Fruit fly (Drosophila melanogaster): ENCODE data around the gene Pop4.

DNA sequence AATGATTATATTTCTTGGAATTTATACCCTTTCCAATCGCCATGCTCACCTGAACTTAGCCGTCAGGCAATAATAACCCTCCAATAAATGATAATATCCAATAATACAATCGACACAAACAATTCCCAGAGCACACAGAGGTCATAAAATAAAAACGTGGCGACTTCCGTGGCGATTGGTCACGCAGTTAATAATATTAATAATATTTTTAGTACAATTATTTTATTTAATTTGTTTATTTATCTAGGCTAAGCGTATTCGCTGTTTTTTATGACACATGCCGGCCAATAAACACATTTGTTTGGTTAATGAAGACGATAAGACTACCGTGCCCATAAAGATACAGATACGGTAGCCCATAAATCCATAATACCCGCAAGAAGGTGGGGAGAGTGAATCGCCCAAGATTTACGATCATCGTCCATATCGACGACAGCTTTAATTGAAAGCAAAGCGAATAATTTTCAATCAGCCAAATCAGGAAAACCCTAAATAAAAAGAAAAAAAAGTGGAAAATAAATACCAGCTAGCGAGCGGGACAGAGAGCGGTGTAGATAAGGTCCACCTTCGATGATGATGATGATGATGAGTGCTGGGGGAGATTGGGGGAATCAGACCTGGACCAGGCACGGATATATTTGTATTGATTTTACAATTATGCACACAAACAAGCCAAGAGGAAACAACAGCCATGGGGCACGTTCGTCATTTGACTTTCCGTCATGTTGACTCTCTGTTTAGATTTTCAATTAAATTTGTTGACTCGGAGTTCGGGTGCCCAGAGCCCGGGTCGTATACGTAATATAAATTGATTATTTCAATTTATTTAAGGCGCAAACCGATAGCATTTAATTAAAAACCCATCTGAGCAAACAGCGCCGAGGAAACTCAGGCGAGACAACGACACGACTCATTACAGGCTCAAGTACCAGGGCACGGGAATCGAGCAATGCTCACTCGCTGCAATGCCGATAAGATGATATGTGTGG, 17.4 kb downstream of the Pop4 start:
- TF ChIP-seq EcR (GFP tag; optimal IDR thresholded peaks at IDR 0.05) (no peak), CG8478 (optimal IDR thresholded peaks at IDR 0.05) (no peak), pan (optimal IDR thresholded peaks at IDR 0.05) (no peak)
